Worm (Caenorhabditis elegans): ENCODE measurements around the gene nspf-3.

Gene nspf-3

ce11 chrII:2690080-2690479 is at the start of gene nspf-3:
Gene nspf-3 (minus strand): TSS chrII:2690180.
- no peak for TF ChIP-seq tra-4 (tag; optimal IDR thresholded peaks at IDR 0.05)
- TF ChIP-seq aly-1 (tag; optimal IDR thresholded peaks at IDR 0.05), result no peak
- no peak for TF ChIP-seq tbx-37 (GFP tag; conservative IDR thresholded peaks at IDR 0.05)
- TF ChIP-seq flt-1 (GFP tag; IDR thresholded peaks at IDR 0.05), result no peak
- TF ChIP-seq pes-1 (GFP tag; IDR thresholded peaks at IDR 0.05), result no peak
- TF ChIP-seq ama-1 (optimal IDR thresholded peaks at IDR 0.05), result no peak
- no peak for TF ChIP-seq sea-1 (GFP tag; conservative IDR thresholded peaks at IDR 0.05)
- no peak for TF ChIP-seq hmg-4 (GFP tag; optimal IDR thresholded peaks at IDR 0.05)
- no peak for TF ChIP-seq B0310.2 (tag; optimal IDR thresholded peaks at IDR 0.05)
- no peak for TF ChIP-seq hmbx-1 (tag; optimal IDR thresholded peaks at IDR 0.05)
- TF ChIP-seq scrt-1 (GFP tag; IDR thresholded peaks at IDR 0.05), result no peak
- no peak for TF ChIP-seq tbx-11 (GFP tag; IDR thresholded peaks at IDR 0.05)

ce11 chrII:2739619-2740018 is 49.6 kb upstream of the nspf-3 start, which contains the start of gene T05A8.6:
Gene T05A8.6 (minus strand): TSS chrII:2739719.
- TF ChIP-seq tbx-37 (GFP tag; conservative IDR thresholded peaks at IDR 0.05), result no peak
- no peak for TF ChIP-seq ets-7 (tag; optimal IDR thresholded peaks at IDR 0.05)
- no peak for TF ChIP-seq tbx-11 (GFP tag; IDR thresholded peaks at IDR 0.05)
- no peak for TF ChIP-seq tra-4 (tag; optimal IDR thresholded peaks at IDR 0.05)
- TF ChIP-seq hmg-4 (GFP tag; optimal IDR thresholded peaks at IDR 0.05), result no peak
- TF ChIP-seq ceh-36 (tag; optimal IDR thresholded peaks at IDR 0.05), result no peak
- TF ChIP-seq ama-1 (optimal IDR thresholded peaks at IDR 0.05), result no peak
- TF ChIP-seq scrt-1 (GFP tag; IDR thresholded peaks at IDR 0.05), result no peak
- no peak for TF ChIP-seq aly-1 (tag; optimal IDR thresholded peaks at IDR 0.05)

ce11 chrII:2736938-2737337 is 47.0 kb upstream of the nspf-3 start:
- TF ChIP-seq tra-4 (tag; optimal IDR thresholded peaks at IDR 0.05) (no peak), flt-1 (GFP tag; IDR thresholded peaks at IDR 0.05) (no peak), B0310.2 (tag; optimal IDR thresholded peaks at IDR 0.05) (no peak), tbx-11 (GFP tag; IDR thresholded peaks at IDR 0.05) (no peak), ceh-36 (tag; optimal IDR thresholded peaks at IDR 0.05) (no peak), ets-7 (tag; optimal IDR thresholded peaks at IDR 0.05) (no peak), hmbx-1 (tag; optimal IDR thresholded peaks at IDR 0.05) (no peak), ama-1 (optimal IDR thresholded peaks at IDR 0.05) (no peak), ceh-13 (GFP tag; optimal IDR thresholded peaks at IDR 0.05) (no peak), hnd-1 (tag; optimal IDR thresholded peaks at IDR 0.05) (no peak), F13C5.2 (tag; optimal IDR thresholded peaks at IDR 0.05) (no peak)

- TF ChIP-seq ets-7 (tag; optimal IDR thresholded peaks at IDR 0.05) (no peak), pes-1 (GFP tag; IDR thresholded peaks at IDR 0.05) (no peak), F13C5.2 (tag; optimal IDR thresholded peaks at IDR 0.05) (no peak), hnd-1 (tag; optimal IDR thresholded peaks at IDR 0.05) (no peak), B0310.2 (tag; optimal IDR thresholded peaks at IDR 0.05) (no peak), ceh-13 (GFP tag; optimal IDR thresholded peaks at IDR 0.05) (no peak), tbx-37 (GFP tag; conservative IDR thresholded peaks at IDR 0.05) (no peak), aly-1 (tag; optimal IDR thresholded peaks at IDR 0.05) (no peak), ceh-36 (tag; optimal IDR thresholded peaks at IDR 0.05) (no peak), ama-1 (optimal IDR thresholded peaks at IDR 0.05) (no peak), tbx-11 (GFP tag; IDR thresholded peaks at IDR 0.05) (no peak), hmg-4 (GFP tag; optimal IDR thresholded peaks at IDR 0.05) (no peak), tra-4 (tag; optimal IDR thresholded peaks at IDR 0.05) (no peak), scrt-1 (GFP tag; IDR thresholded peaks at IDR 0.05) (no peak), sea-1 (GFP tag; conservative IDR thresholded peaks at IDR 0.05) (no peak), flt-1 (GFP tag; IDR thresholded peaks at IDR 0.05) (no peak), hmbx-1 (tag; optimal IDR thresholded peaks at IDR 0.05) (no peak)
Measured at ce11 chrII:2736156-2736728, 46.3 kb upstream of the nspf-3 start, which contains the start of gene T05A8.8. Gene T05A8.8 (plus strand): TSS chrII:2736678.

- TF ChIP-seq flt-1 (GFP tag; IDR thresholded peaks at IDR 0.05) (no peak), tbx-37 (GFP tag; conservative IDR thresholded peaks at IDR 0.05) (no peak), hnd-1 (tag; optimal IDR thresholded peaks at IDR 0.05) (no peak), ceh-36 (tag; optimal IDR thresholded peaks at IDR 0.05) (no peak), ceh-13 (GFP tag; optimal IDR thresholded peaks at IDR 0.05) (no peak), scrt-1 (GFP tag; IDR thresholded peaks at IDR 0.05) (no peak), F13C5.2 (tag; optimal IDR thresholded peaks at IDR 0.05) (no peak), ets-7 (tag; optimal IDR thresholded peaks at IDR 0.05) (no peak), tra-4 (tag; optimal IDR thresholded peaks at IDR 0.05) (no peak)
Measured at ce11 chrII:2735644-2736043, 45.7 kb upstream of the nspf-3 start.

ce11 chrII:2735192-2735591 is 45.2 kb upstream of the nspf-3 start, which contains the start of gene wdr-31:
Gene wdr-31 (minus strand): TSS chrII:2735292.
- TF ChIP-seq ama-1 (optimal IDR thresholded peaks at IDR 0.05) (no peak), ets-7 (tag; optimal IDR thresholded peaks at IDR 0.05) (no peak), aly-1 (tag; optimal IDR thresholded peaks at IDR 0.05) (no peak), sea-1 (GFP tag; conservative IDR thresholded peaks at IDR 0.05) (no peak), hmg-4 (GFP tag; optimal IDR thresholded peaks at IDR 0.05) (no peak), scrt-1 (GFP tag; IDR thresholded peaks at IDR 0.05) (no peak), ceh-36 (tag; optimal IDR thresholded peaks at IDR 0.05) (no peak), flt-1 (GFP tag; IDR thresholded peaks at IDR 0.05) (no peak)

- TF ChIP-seq F13C5.2 (tag; optimal IDR thresholded peaks at IDR 0.05), result no peak
- TF ChIP-seq scrt-1 (GFP tag; IDR thresholded peaks at IDR 0.05), result 0 out of 2 replicates have a peak, but pooled peaks have one; percentile 27
- TF ChIP-seq hnd-1 (tag; optimal IDR thresholded peaks at IDR 0.05), result no peak
- TF ChIP-seq hmg-4 (GFP tag; optimal IDR thresholded peaks at IDR 0.05), result no peak
Measured at ce11 chrII:2734735-2735134, 44.8 kb upstream of the nspf-3 start.

- TF ChIP-seq ceh-13 (GFP tag; optimal IDR thresholded peaks at IDR 0.05), result no peak
- TF ChIP-seq hmbx-1 (tag; optimal IDR thresholded peaks at IDR 0.05), result no peak
- TF ChIP-seq pes-1 (GFP tag; IDR thresholded peaks at IDR 0.05), result no peak
- no peak for TF ChIP-seq scrt-1 (GFP tag; IDR thresholded peaks at IDR 0.05)
- no peak for TF ChIP-seq ets-7 (tag; optimal IDR thresholded peaks at IDR 0.05)
- TF ChIP-seq tbx-37 (GFP tag; conservative IDR thresholded peaks at IDR 0.05), result no peak
- peak; percentile 66 for TF ChIP-seq ceh-36 (tag; optimal IDR thresholded peaks at IDR 0.05)
- TF ChIP-seq sea-1 (GFP tag; conservative IDR thresholded peaks at IDR 0.05), result no peak
Measured at ce11 chrII:2734266-2734665, 44.3 kb upstream of the nspf-3 start.
